Worm (Caenorhabditis elegans) whole organism, L4 larva: ENCODE measurements around the gene vha-4.

Experiments
- F37D6.2 ChIP-seq: sonication (generic microtip); optimal IDR thresholded peaks from 2 replicates; lab custom pipeline; 2016; ENCODE audit warnings: mild to moderate bottlenecking, missing genetic modification characterization, missing compliant biosample characterization
- F44E2.7 ChIP-seq: fragments of 200-800 bp; sonication (Bioruptor generic); IDR thresholded peaks from 2 replicates; pipeline ENCODE4 v2.1.2; 2022; ENCODE audit warnings: missing genetic modification characterization, missing compliant biosample characterization
- T26A8.4 ChIP-seq: fragments of 200-800 bp; sonication (Bioruptor generic); IDR thresholded peaks from 2 replicates; pipeline ENCODE4 v1.3.6; 2022; ENCODE audit warnings: missing genetic modification characterization, missing compliant biosample characterization
- Y105C5A.15 ChIP-seq: fragments of 200-800 bp; sonication (Bioruptor generic); IDR thresholded peaks from 2 replicates; pipeline ENCODE4 v1.3.6; 2022; ENCODE audit warnings: missing genetic modification characterization, missing compliant biosample characterization
- aha-1 ChIP-seq: fragments of 150-350 bp; peaks from one replicate; lab custom pipeline; 2014; ENCODE audit warnings: missing biosample characterization, missing genetic modification characterization
- aly-2 ChIP-seq: sonication (generic microtip); optimal IDR thresholded peaks from 2 replicates; lab custom pipeline; 2018; ENCODE audit warnings: missing biosample characterization, missing genetic modification characterization
- ama-1 ChIP-seq: fragments of 150-350 bp; optimal IDR thresholded peaks from 2 replicates; lab custom pipeline; 2014; ENCODE audit warnings: inconsistent platforms, mixed read lengths
- ces-1 ChIP-seq: fragments of 150-350 bp; sonication (generic microtip); optimal IDR thresholded peaks from 4 replicates; lab custom pipeline; 2014; ENCODE audit warnings: missing biosample characterization, missing genetic modification reagents, missing genetic modification characterization
- cey-2 ChIP-seq: sonication (generic microtip); optimal IDR thresholded peaks from 3 replicates; lab custom pipeline; 2017; ENCODE audit warnings: missing genetic modification characterization, mild to moderate bottlenecking, missing compliant biosample characterization, antibody characterized with exemption, borderline replicate concordance; ENCODE audit not compliant: insufficient read depth
- ctbp-1 ChIP-seq: fragments of 200-800 bp; sonication (Bioruptor generic); IDR thresholded peaks from 2 replicates; pipeline ENCODE4 v1.3.6; 2022; ENCODE audit warnings: missing genetic modification reagents, missing genetic modification characterization, missing compliant biosample characterization
- daf-19 ChIP-seq: fragments of 200-800 bp; sonication (Bioruptor generic); conservative IDR thresholded peaks from 2 replicates; pipeline ENCODE4 v1.3.6; 2022; ENCODE audit warnings: missing genetic modification characterization, missing compliant biosample characterization
- daf-8 ChIP-seq: fragments of 200-800 bp; sonication (Bioruptor generic); IDR thresholded peaks from 2 replicates; pipeline ENCODE4 v1.3.6; 2022; ENCODE audit warnings: missing genetic modification characterization, missing compliant biosample characterization
- dmd-8 ChIP-seq: fragments of 200-800 bp; sonication (Bioruptor generic); IDR thresholded peaks from 2 replicates; pipeline ENCODE4 v1.3.6; 2022; ENCODE audit warnings: missing genetic modification characterization, missing compliant biosample characterization
- dve-1 ChIP-seq: sonication (generic microtip); optimal IDR thresholded peaks from 2 replicates; lab custom pipeline; 2017; ENCODE audit warnings: antibody characterized with exemption, mild to moderate bottlenecking, missing genetic modification characterization, missing compliant biosample characterization; ENCODE audit not compliant: insufficient read depth
- fos-1 ChIP-seq: fragments of 150-350 bp; optimal IDR thresholded peaks from 2 replicates; lab custom pipeline; 2014; ENCODE audit warnings: missing biosample characterization, missing genetic modification characterization
- hlh-11 ChIP-seq: fragments of 200-800 bp; sonication (Bioruptor generic); optimal IDR thresholded peaks from 2 replicates; lab custom pipeline; 2018; ENCODE audit warnings: mild to moderate bottlenecking, missing genetic modification characterization, missing compliant biosample characterization
- hlh-30 ChIP-seq: sonication (generic microtip); optimal IDR thresholded peaks from 2 replicates; lab custom pipeline; 2017; ENCODE audit warnings: antibody characterized with exemption, mild to moderate bottlenecking, missing genetic modification characterization, missing compliant biosample characterization; ENCODE audit not compliant: insufficient read depth
- hmg-1.1 ChIP-seq: fragments of 200-800 bp; sonication (Bioruptor generic); IDR thresholded peaks from 2 replicates; pipeline ENCODE4 v1.3.6; 2022; ENCODE audit warnings: missing genetic modification reagents, missing genetic modification characterization, missing compliant biosample characterization
- lim-7 ChIP-seq: fragments of 200-800 bp; sonication (Bioruptor generic); IDR thresholded peaks from 2 replicates; pipeline ENCODE4 v1.3.6; 2022; ENCODE audit warnings: missing genetic modification characterization, missing compliant biosample characterization
- lin-1 ChIP-seq: fragments of 200-800 bp; sonication (Bioruptor generic); IDR thresholded peaks from 2 replicates; pipeline ENCODE4 v1.3.6; 2022; ENCODE audit warnings: missing genetic modification reagents, missing genetic modification characterization, missing compliant biosample characterization
- lin-39 ChIP-seq: fragments of 150-350 bp; optimal IDR thresholded peaks from 2 replicates; lab custom pipeline; 2014; ENCODE audit warnings: missing biosample characterization, missing genetic modification reagents, missing genetic modification characterization
- lsy-2 ChIP-seq, 2 experiments: fragments of 150-350 bp in 1 of 2; sonication (generic microtip) in 1 of 2; optimal IDR thresholded peaks; 2 replicates each; lab custom pipeline; 2014 to 2017; ENCODE audit warnings: missing biosample characterization in 2 of 2, missing genetic modification characterization in 2 of 2
- madf-5 ChIP-seq, 2 experiments: fragments of 200-800 bp; sonication (Bioruptor generic); IDR thresholded peaks; 2 replicates each; pipeline ENCODE4 v1.3.6; 2022; ENCODE audit warnings: missing compliant biosample characterization in 2 of 2, missing genetic modification characterization in 2 of 2
- madf-9 ChIP-seq: fragments of 200-800 bp; sonication (Bioruptor generic); conservative IDR thresholded peaks from 2 replicates; pipeline ENCODE4 v1.3.6; 2022; ENCODE audit warnings: missing genetic modification reagents, missing genetic modification characterization, missing compliant biosample characterization
- mdl-1 ChIP-seq, 2 experiments: fragments of 150-350 bp in 1 of 2; sonication (generic microtip) in 1 of 2; optimal IDR thresholded peaks; 2 replicates each; lab custom pipeline; 2014 to 2017; ENCODE audit warnings: missing biosample characterization in 2 of 2, missing genetic modification characterization in 2 of 2
- mep-1 ChIP-seq: fragments of 150-350 bp; sonication (generic microtip); optimal IDR thresholded peaks from 3 replicates; lab custom pipeline; 2014; ENCODE audit warnings: missing biosample characterization, missing genetic modification characterization
- mes-2 ChIP-seq: sonication (generic microtip); optimal IDR thresholded peaks from 2 replicates; lab custom pipeline; 2016; ENCODE audit warnings: missing genotype, mild to moderate bottlenecking, missing genetic modification characterization, missing compliant biosample characterization; ENCODE audit not compliant: poor library complexity, severe bottlenecking
- mxl-2 ChIP-seq: fragments of 200-800 bp; sonication (Bioruptor generic); conservative IDR thresholded peaks from 2 replicates; pipeline ENCODE4 v1.3.6; 2022; ENCODE audit warnings: missing genetic modification reagents, missing genetic modification characterization, missing compliant biosample characterization
- mxl-3 ChIP-seq: fragments of 200-800 bp; sonication (Bioruptor generic); optimal IDR thresholded peaks from 2 replicates; lab custom pipeline; 2018; ENCODE audit warnings: mild to moderate bottlenecking, missing genetic modification characterization, missing compliant biosample characterization
- nhr-102 ChIP-seq: sonication (generic microtip); optimal IDR thresholded peaks from 2 replicates; lab custom pipeline; 2016; ENCODE audit warnings: mild to moderate bottlenecking, missing genetic modification characterization, moderate library complexity, missing compliant biosample characterization
- nhr-111 ChIP-seq: fragments of 200-800 bp; sonication (Bioruptor generic); optimal IDR thresholded peaks from 2 replicates; lab custom pipeline; 2018; ENCODE audit warnings: mild to moderate bottlenecking, missing genetic modification characterization, missing compliant biosample characterization
- nhr-25 ChIP-seq: sonication (generic microtip); optimal IDR thresholded peaks from 2 replicates; lab custom pipeline; 2017; ENCODE audit warnings: missing genetic modification characterization, mild to moderate bottlenecking, missing compliant biosample characterization, antibody characterized with exemption, moderate library complexity, borderline replicate concordance; ENCODE audit not compliant: insufficient read depth
- nhr-28 ChIP-seq: fragments of 150-350 bp; optimal IDR thresholded peaks from 2 replicates; lab custom pipeline; 2014; ENCODE audit warnings: missing biosample characterization, missing genetic modification characterization
- nhr-41 ChIP-seq: fragments of 200-800 bp; sonication (Bioruptor generic); IDR thresholded peaks from 2 replicates; pipeline ENCODE4 v1.3.6; 2022; ENCODE audit warnings: missing genetic modification reagents, missing genetic modification characterization, missing compliant biosample characterization
- nhr-76 ChIP-seq: fragments of 150-350 bp; optimal IDR thresholded peaks from 2 replicates; lab custom pipeline; 2014; ENCODE audit warnings: missing biosample characterization, missing genetic modification characterization
- nhr-77 ChIP-seq: fragments of 150-350 bp; optimal IDR thresholded peaks from 2 replicates; lab custom pipeline; 2014; ENCODE audit warnings: missing biosample characterization, missing genetic modification characterization
- pqm-1 ChIP-seq: sonication (generic microtip); optimal IDR thresholded peaks from 2 replicates; lab custom pipeline; 2017; ENCODE audit warnings: missing biosample characterization, missing genetic modification characterization
- sdz-12 ChIP-seq: fragments of 200-800 bp; sonication (Bioruptor generic); optimal IDR thresholded peaks from 2 replicates; lab custom pipeline; 2018; ENCODE audit warnings: mild to moderate bottlenecking, missing genetic modification characterization, missing compliant biosample characterization
- skn-1 ChIP-seq: fragments of 150-350 bp; optimal IDR thresholded peaks from 2 replicates; lab custom pipeline; 2014; ENCODE audit warnings: missing biosample characterization, missing genetic modification characterization
- spr-1 ChIP-seq: sonication (generic microtip); optimal IDR thresholded peaks from 2 replicates; lab custom pipeline; 2016; ENCODE audit warnings: mild to moderate bottlenecking, missing genetic modification characterization, missing compliant biosample characterization
- spr-3 ChIP-seq: fragments of 200-800 bp; sonication (Bioruptor generic); optimal IDR thresholded peaks from 2 replicates; lab custom pipeline; 2018; ENCODE audit warnings: mild to moderate bottlenecking, missing genetic modification characterization, missing compliant biosample characterization
- unc-39 ChIP-seq: sonication (generic microtip); optimal IDR thresholded peaks from 2 replicates; lab custom pipeline; 2017; ENCODE audit warnings: missing biosample characterization, missing genetic modification characterization
- unc-62 ChIP-seq, 3 experiments: fragments of 150-350 bp in 1 of 3; sonication (generic microtip); optimal IDR thresholded peaks in 2 of 3; peaks in 1 of 3; 1 replicate in 1 of 3; 2 replicates in 2 of 3; lab custom pipeline; 2014 to 2017; ENCODE audit warnings: missing biosample characterization in 3 of 3, missing genetic modification characterization in 3 of 3, missing genetic modification reagents in 3 of 3, missing genotype in 1 of 3
- vab-7 ChIP-seq: fragments of 200-800 bp; sonication (Bioruptor generic); IDR thresholded peaks from 2 replicates; pipeline ENCODE4 v1.3.6; 2022; ENCODE audit warnings: missing genetic modification reagents, missing genetic modification characterization, missing compliant biosample characterization
- zag-1 ChIP-seq: fragments of 150-350 bp; optimal IDR thresholded peaks from 2 replicates; lab custom pipeline; 2014; ENCODE audit warnings: missing biosample characterization, missing genetic modification characterization
- zfp-2 ChIP-seq: sonication (generic microtip); optimal IDR thresholded peaks from 2 replicates; lab custom pipeline; 2016; ENCODE audit warnings: mild to moderate bottlenecking, missing genetic modification characterization, missing compliant biosample characterization
- zfp-3 ChIP-seq: fragments of 200-800 bp; sonication (Bioruptor generic); conservative IDR thresholded peaks from 2 replicates; pipeline ENCODE4 v1.3.6; 2022; ENCODE audit warnings: missing genetic modification reagents, missing genetic modification characterization, missing compliant biosample characterization
- zip-11 ChIP-seq: fragments of 200-800 bp; sonication (Bioruptor generic); IDR thresholded peaks from 2 replicates; pipeline ENCODE4 v1.3.6; 2022; ENCODE audit warnings: missing genetic modification characterization, missing compliant biosample characterization
- zip-2 ChIP-seq: fragments of 150-350 bp; optimal IDR thresholded peaks from 2 replicates; lab custom pipeline; 2014; ENCODE audit warnings: missing biosample characterization, missing genetic modification characterization

Gene vha-4

DNA sequence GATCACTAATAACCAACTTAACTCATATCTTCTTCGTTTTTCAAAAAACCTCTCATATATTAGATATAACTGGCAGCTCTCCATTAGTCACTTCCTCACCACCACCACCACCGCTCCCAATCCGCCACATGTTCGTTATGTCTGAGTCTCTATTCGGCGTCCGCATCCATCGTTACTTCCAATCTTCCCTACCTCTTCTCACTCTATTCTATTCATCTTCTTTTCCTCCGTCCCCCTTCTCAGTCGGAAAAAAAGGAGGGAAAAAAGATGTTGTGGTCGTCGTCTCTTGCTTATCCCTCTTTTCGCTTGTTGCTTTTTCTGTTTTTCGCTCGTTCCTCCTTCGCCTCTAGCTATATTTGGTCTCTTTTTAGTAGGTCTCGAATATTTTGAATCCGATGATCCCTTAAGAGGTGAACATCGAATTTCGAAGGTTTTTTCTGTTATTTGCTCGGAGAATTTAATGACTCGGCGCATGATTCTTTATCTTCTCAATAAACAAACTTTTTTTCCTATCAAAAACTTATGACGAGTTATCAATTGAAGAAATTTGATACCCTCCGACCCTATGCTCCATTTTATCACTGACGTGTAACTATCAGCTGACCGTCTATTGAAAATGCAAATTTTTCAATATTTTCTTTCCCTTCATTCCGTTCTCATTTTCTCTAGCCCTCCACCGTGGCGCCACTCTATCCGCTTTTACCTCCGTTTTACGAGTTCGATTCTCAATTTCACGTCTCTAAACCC, 12.9 kb upstream of the vha-4 start (continued):
- TF ChIP-seq pqm-1 (tag; lab: Kevin White, UChicago): peak; percentile 56
- TF ChIP-seq zag-1: no peak
- peak; percentile 2 for TF ChIP-seq mep-1
- TF ChIP-seq spr-1 (tag; lab: Kevin White, UChicago): no peak
- TF ChIP-seq zfp-2: no peak
- TF ChIP-seq nhr-28 (tag; lab: Kevin White, UChicago): peak; percentile 31
- TF ChIP-seq mes-2: peak; percentile 68
- TF ChIP-seq unc-39 (tag; lab: Kevin White, UChicago): no peak
- peak; percentile 27 to 57 for TF ChIP-seq lsy-2 (tag; optimal IDR thresholded peaks at IDR 0.05; lab: Kevin White, UChicago)
- TF ChIP-seq spr-3 (GFP tag; lab: Kevin White, UChicago): no peak
- TF ChIP-seq zfp-3: no peak
- no peak; the same call in 1 of the 2 replicates for TF ChIP-seq madf-9 (GFP tag; lab: Robert Waterston, UW)
- 0 out of 2 replicates have a peak, but pooled peaks have one; percentile 40 for TF ChIP-seq ctbp-1 (GFP tag; lab: Robert Waterston, UW)
- no peak for TF ChIP-seq daf-8
- TF ChIP-seq zip-11: no peak
- no peak for TF ChIP-seq Y105C5A.15 (GFP tag; lab: Robert Waterston, UW)
- peak; percentile 63 for TF ChIP-seq dve-1 (tag; lab: Kevin White, UChicago)
- no peak for TF ChIP-seq lin-1 (GFP tag; lab: Robert Waterston, UW)
- TF ChIP-seq zip-2 (tag; lab: Kevin White, UChicago): no peak
- peak; percentile 55 for TF ChIP-seq F37D6.2 (tag; lab: Kevin White, UChicago)
- peak; percentile 28 for TF ChIP-seq hlh-11 (tag; lab: Kevin White, UChicago)
- TF ChIP-seq aly-2: no peak
- TF ChIP-seq aha-1: peak; percentile 80
- peak; percentile 80; the same call in 1 of the 2 replicates for TF ChIP-seq nhr-41 (GFP tag; lab: Robert Waterston, UW)
- peak; percentile 14 for TF ChIP-seq nhr-77 (tag; lab: Kevin White, UChicago)
- no peak for TF ChIP-seq mxl-2 (GFP tag; lab: Robert Waterston, UW)
- TF ChIP-seq nhr-25 (tag; lab: Kevin White, UChicago): no peak
- no peak for TF ChIP-seq sdz-12 (GFP tag; lab: Kevin White, UChicago)
- TF ChIP-seq vab-7: no peak
- 0 out of 4 replicates have a peak, but pooled peaks of 1 of the 2 experiments have one; percentile 40 for TF ChIP-seq madf-5 (GFP tag; IDR thresholded peaks at IDR 0.05; lab: Robert Waterston, UW)
- no peak for TF ChIP-seq F44E2.7 (GFP tag; lab: Robert Waterston, UW)
- no peak for TF ChIP-seq skn-1 (tag; lab: Kevin White, UChicago)
- TF ChIP-seq T26A8.4: no peak; the same call in 1 of the 2 replicates
- TF ChIP-seq hmg-1.1 (GFP tag; lab: Robert Waterston, UW): peak; percentile 70
- TF ChIP-seq lin-39 (tag; lab: Kevin White, UChicago): no peak
- TF ChIP-seq lim-7: no peak
- TF ChIP-seq nhr-111 (GFP tag; lab: Kevin White, UChicago): no peak
- TF ChIP-seq nhr-102 (tag; lab: Kevin White, UChicago): no peak
- no peak for TF ChIP-seq ces-1
- TF ChIP-seq cey-2 (tag; lab: Kevin White, UChicago): no peak
- TF ChIP-seq ama-1: no peak
- TF ChIP-seq hlh-30 (tag; lab: Kevin White, UChicago): peak; percentile 51
- TF ChIP-seq unc-62 (GFP tag; optimal IDR thresholded peaks at IDR 0.05 in 1 of 2; lab: Kevin White, UChicago): peak in 1 of 2 experiments; percentile 24
- no peak for TF ChIP-seq unc-62 (tag; optimal IDR thresholded peaks at IDR 0.05; lab: Kevin White, UChicago)
- no peak for TF ChIP-seq nhr-76 (tag; lab: Kevin White, UChicago)
- peak in 1 of 2 experiments; percentile 11 for TF ChIP-seq mdl-1 (tag; optimal IDR thresholded peaks at IDR 0.05; lab: Kevin White, UChicago)
- peak; percentile 53 for TF ChIP-seq mxl-3 (GFP tag; lab: Kevin White, UChicago)
- peak; percentile 61; the same call in 1 of the 2 replicates for TF ChIP-seq daf-19
- TF ChIP-seq dmd-8 (GFP tag; lab: Robert Waterston, UW): no peak
- no peak for TF ChIP-seq fos-1
